Worm (Caenorhabditis elegans): Measurements from ENCODE around the gene sru-40.

sru-40 gene

DNA sequence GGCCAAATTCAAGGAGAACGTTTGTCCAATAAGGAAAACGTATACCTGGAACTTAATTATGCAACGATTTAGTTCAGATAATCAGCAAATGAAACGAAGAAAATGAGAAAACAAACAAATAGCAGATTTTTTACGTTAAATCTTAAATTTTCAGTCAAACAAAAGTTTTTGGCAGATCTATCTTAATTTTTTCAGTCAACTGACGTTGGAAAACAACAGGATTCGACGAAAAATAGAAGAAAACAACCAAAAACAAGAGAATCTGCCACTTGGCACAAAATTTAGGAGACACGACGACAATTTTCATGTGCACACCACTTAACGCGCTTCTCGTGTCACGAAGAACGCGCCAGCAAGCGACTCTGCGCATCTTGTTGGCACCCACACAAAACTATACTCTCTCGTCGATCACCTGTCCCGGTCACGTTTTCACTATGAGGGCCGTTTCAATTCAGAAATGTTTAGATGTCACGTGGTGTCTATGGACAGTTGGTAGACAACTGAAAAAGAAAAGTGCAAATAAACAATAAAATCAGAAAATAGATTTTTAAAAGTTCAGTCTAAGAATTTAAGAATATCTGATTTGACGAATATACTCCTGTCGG, 44.0 kb downstream of the sru-40 start, which contains the start of gene ztf-7 (continued):
- TF ChIP-seq lin-38 (GFP tag; IDR thresholded peaks at IDR 0.05) = peak; percentile 87
- TF ChIP-seq nhr-77 (tag; optimal IDR thresholded peaks at IDR 0.05) = peak; percentile 97
- peak; percentile 91 for TF ChIP-seq T20F7.1 (GFP tag; optimal IDR thresholded peaks at IDR 0.05)
- TF ChIP-seq madf-9 (GFP tag; conservative IDR thresholded peaks at IDR 0.05) = peak; percentile 86
- peak; percentile 99 for TF ChIP-seq dmd-6 (GFP tag; IDR thresholded peaks at IDR 0.05)
- no peak; the same call in 1 of the 2 replicates for TF ChIP-seq set-16 (GFP tag; IDR thresholded peaks at IDR 0.05)
- TF ChIP-seq vab-7 (GFP tag; IDR thresholded peaks at IDR 0.05) = peak; percentile 80
- TF ChIP-seq skn-1 (tag; optimal IDR thresholded peaks at IDR 0.05) = peak; percentile 29
- TF ChIP-seq lsy-2 (tag; optimal IDR thresholded peaks at IDR 0.05) = peak; percentile 80 to 95
- peak; percentile 96 for TF ChIP-seq T26A8.4 (GFP tag; IDR thresholded peaks at IDR 0.05)
- peak; percentile 94 for TF ChIP-seq php-3 (GFP tag; IDR thresholded peaks at IDR 0.05)
- TF ChIP-seq nhr-48 (tag; optimal IDR thresholded peaks at IDR 0.05) = peak; percentile 92
- peak; percentile 12 for TF ChIP-seq ama-1 (optimal IDR thresholded peaks at IDR 0.05)
- TF ChIP-seq F10B5.3 (tag; optimal IDR thresholded peaks at IDR 0.05) = peak; percentile 79
- peak; percentile 95 for TF ChIP-seq mdt-29 (GFP tag; IDR thresholded peaks at IDR 0.05)
- TF ChIP-seq ceh-62 (tag; optimal IDR thresholded peaks at IDR 0.05) = no peak
- TF ChIP-seq dve-1 (tag; optimal IDR thresholded peaks at IDR 0.05; ENCODE audit: insufficient read depth) = peak; percentile 98
- peak; percentile 97 for TF ChIP-seq nhr-102 (tag; optimal IDR thresholded peaks at IDR 0.05)
- TF ChIP-seq dmd-8 (GFP tag; IDR thresholded peaks at IDR 0.05) = no peak
- no peak for TF ChIP-seq ceh-28 (tag; optimal IDR thresholded peaks at IDR 0.05)
- no peak for TF ChIP-seq zag-1 (tag; optimal IDR thresholded peaks at IDR 0.05)
- no peak for TF ChIP-seq fos-1 (tag; optimal IDR thresholded peaks at IDR 0.05)
- peak; percentile 73 for TF ChIP-seq ztf-7 (tag; optimal IDR thresholded peaks at IDR 0.05)
- no peak for TF ChIP-seq snpc-4 (tag; optimal IDR thresholded peaks at IDR 0.05)
- peak; percentile 94 for TF ChIP-seq nhr-42 (GFP tag; IDR thresholded peaks at IDR 0.05)
- TF ChIP-seq duxl-1 (tag; optimal IDR thresholded peaks at IDR 0.05; ENCODE audit: poor library complexity) = peak; percentile 82
- TF ChIP-seq nhr-111 (GFP tag; optimal IDR thresholded peaks at IDR 0.05) = no peak
- TF ChIP-seq lin-39 (tag; optimal IDR thresholded peaks at IDR 0.05) = no peak
- TF ChIP-seq lim-7 (GFP tag; IDR thresholded peaks at IDR 0.05) = peak; percentile 24; the same call in 1 of the 2 replicates
- TF ChIP-seq ZK337.2 (GFP tag; IDR thresholded peaks at IDR 0.05) = no peak; the same call in 1 of the 2 replicates
- peak; percentile 55; the same call in 1 of the 2 replicates for TF ChIP-seq D1046.2 (GFP tag; IDR thresholded peaks at IDR 0.05)
- peak; percentile 99 for TF ChIP-seq mxl-3 (GFP tag; optimal IDR thresholded peaks at IDR 0.05)
- peak; percentile 88 for TF ChIP-seq gei-8 (GFP tag; optimal IDR thresholded peaks at IDR 0.05)
- TF ChIP-seq madf-5 (GFP tag; IDR thresholded peaks at IDR 0.05) = no peak
- peak; percentile 87 for TF ChIP-seq nhr-6 (tag; optimal IDR thresholded peaks at IDR 0.05)
- TF ChIP-seq hmg-1.1 (GFP tag; IDR thresholded peaks at IDR 0.05) = peak; percentile 91
- peak; percentile 51 for TF ChIP-seq F49E8.2 (tag; optimal IDR thresholded peaks at IDR 0.05; ENCODE audit: borderline replicate concordance)
- TF ChIP-seq zip-2 (tag; optimal IDR thresholded peaks at IDR 0.05) = peak; percentile 70
- no peak for TF ChIP-seq daf-12 (tag; optimal IDR thresholded peaks at IDR 0.05)
- TF ChIP-seq hlh-30 (tag; optimal IDR thresholded peaks at IDR 0.05; ENCODE audit: insufficient read depth) = peak; percentile 100

DNA sequence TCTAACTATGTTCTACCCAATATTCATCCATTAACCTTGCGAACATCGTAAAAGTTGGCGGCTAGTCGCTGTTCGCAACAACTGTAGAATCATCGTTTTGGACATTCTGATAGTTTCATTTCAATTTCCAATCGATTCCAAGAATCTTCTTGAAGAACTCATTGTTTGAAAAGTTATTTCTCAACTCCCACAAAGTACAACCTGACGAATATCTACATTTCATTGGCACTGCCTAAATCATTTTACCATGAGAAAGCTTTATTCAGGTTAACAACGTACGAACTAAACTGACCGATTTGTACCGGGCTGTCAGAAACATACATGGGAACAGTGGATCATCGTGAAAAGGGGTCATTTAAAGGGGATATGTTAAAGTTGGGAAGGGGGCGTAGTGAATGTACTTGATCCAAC, 47.1 kb downstream of the sru-40 start, which contains the start of gene F46B6.6:
F46B6.6 (minus strand) TSS at position 148 of the 411 bp plus-strand sequence.
- TF ChIP-seq zip-2 (tag; optimal IDR thresholded peaks at IDR 0.05) = no peak
- TF ChIP-seq zfp-2 (tag; optimal IDR thresholded peaks at IDR 0.05) = no peak
- TF ChIP-seq mdt-29 (GFP tag; IDR thresholded peaks at IDR 0.05) = no peak
- TF ChIP-seq nhr-11 (tag; optimal IDR thresholded peaks at IDR 0.05) = no peak
- TF ChIP-seq lin-39 (tag; optimal IDR thresholded peaks at IDR 0.05) = no peak
- TF ChIP-seq hif-1 (tag; optimal IDR thresholded peaks at IDR 0.05) = no peak
- no peak for TF ChIP-seq pqm-1 (tag; optimal IDR thresholded peaks at IDR 0.05)
- no peak for TF ChIP-seq nhr-76 (tag; optimal IDR thresholded peaks at IDR 0.05)
- TF ChIP-seq hlh-11 (tag; optimal IDR thresholded peaks at IDR 0.05) = peak; percentile 22
- TF ChIP-seq dpl-1 (GFP tag; optimal IDR thresholded peaks at IDR 0.05) = no peak
- no peak for TF ChIP-seq lim-7 (GFP tag; IDR thresholded peaks at IDR 0.05)
- no peak for TF ChIP-seq daf-8 (GFP tag; IDR thresholded peaks at IDR 0.05)
- peak; percentile 3 for TF ChIP-seq dve-1 (tag; optimal IDR thresholded peaks at IDR 0.05; ENCODE audit: insufficient read depth)
- no peak for TF ChIP-seq ces-1 (GFP tag; optimal IDR thresholded peaks at IDR 0.05)
- TF ChIP-seq ZK546.5 (tag; optimal IDR thresholded peaks at IDR 0.05) = no peak
- no peak for TF ChIP-seq zag-1 (tag; optimal IDR thresholded peaks at IDR 0.05)
- TF ChIP-seq ceh-82 (tag; optimal IDR thresholded peaks at IDR 0.05) = no peak
- no peak for TF ChIP-seq D1046.2 (GFP tag; IDR thresholded peaks at IDR 0.05)
- TF ChIP-seq fkh-10 (GFP tag; optimal IDR thresholded peaks at IDR 0.05) = no peak
